Fruit fly (Drosophila melanogaster) whole organism, embryonic: ENCODE data around the gene CG14357.

Experiments
- CG12942 ChIP-seq: fragments of 200-800 bp; sonication (Bioruptor generic); optimal IDR thresholded peaks from 3 replicates; lab custom pipeline; 2016; ENCODE audit warnings: missing biosample characterization, missing genetic modification characterization
- CG8388 ChIP-seq: fragments of 200-800 bp; sonication (Bioruptor generic); optimal IDR thresholded peaks from 2 replicates; lab custom pipeline; 2019; ENCODE audit warnings: missing biosample characterization, mild to moderate bottlenecking, missing genetic modification characterization, moderate library complexity
- ato ChIP-seq: fragments of 200-800 bp; sonication (Bioruptor generic); IDR thresholded peaks from 2 replicates; pipeline ENCODE4 v1.3.6; 2022; ENCODE audit warnings: missing biosample characterization, missing genetic modification characterization; ENCODE audit not compliant: partially characterized antibody
- chm ChIP-seq: fragments of 200-800 bp; sonication (Bioruptor generic); IDR thresholded peaks from 2 replicates; pipeline ENCODE4 v1.3.6; 2022; ENCODE audit warnings: missing biosample characterization, missing genetic modification characterization
- crp ChIP-seq, 2 experiments: fragments of 200-800 bp; sonication (Bioruptor generic); optimal IDR thresholded peaks; 2 replicates in 1 of 2; 3 replicates in 1 of 2; lab custom pipeline; 2017; ENCODE audit warnings: missing biosample characterization in 2 of 2, missing genetic modification characterization in 2 of 2, mild to moderate bottlenecking in 1 of 2, moderate library complexity in 1 of 2
- cwo ChIP-seq: fragments of 200-800 bp; sonication (Bioruptor generic); optimal IDR thresholded peaks from 3 replicates; lab custom pipeline; 2017; ENCODE audit warnings: missing biosample characterization, missing genetic modification characterization, mild to moderate bottlenecking, moderate library complexity, missing genetic modification reagents
- lov ChIP-seq, 2 experiments: fragments of 200-800 bp in 1 of 2; fragments of >200 bp in 1 of 2; sonication (Bioruptor generic) in 1 of 2; IDR thresholded peaks in 1 of 2; optimal IDR thresholded peaks in 1 of 2; 2 replicates in 1 of 2; 3 replicates in 1 of 2; pipeline versions ENCODE4 v1.3.6 to Lab custom; 2017 to 2022; ENCODE audit warnings: missing biosample characterization in 1 of 2, missing genetic modification characterization in 1 of 2
- slp2 ChIP-seq: fragments of 200-800 bp; sonication (Bioruptor generic); optimal IDR thresholded peaks from 2 replicates; lab custom pipeline; 2016; ENCODE audit warnings: missing biosample characterization, missing genetic modification characterization

DNA sequence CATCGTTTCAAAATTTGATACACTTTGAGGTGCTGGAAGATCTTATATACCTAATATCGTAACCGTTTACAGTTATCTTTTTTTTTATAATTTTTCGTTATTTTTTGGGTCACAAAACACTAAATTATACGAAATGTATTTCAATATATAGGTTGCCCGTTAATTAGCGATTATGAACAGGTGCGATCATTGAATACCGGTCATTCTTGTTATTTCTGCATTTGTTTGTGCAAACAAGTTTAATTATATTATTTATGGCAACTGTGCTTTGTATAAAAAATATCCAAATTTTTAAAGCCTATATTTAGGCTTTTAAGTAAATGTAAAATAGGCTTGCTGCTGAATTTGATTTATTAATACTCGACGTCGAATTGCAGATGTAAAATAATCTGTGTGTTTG is 40.6 kb upstream of the CG14357 start, which contains the start of gene CG42500:
- TF ChIP-seq ato (no peak), lov (optimal IDR thresholded peaks at IDR 0.05; lab: Kevin White, UChicago) (no peak), lov (GFP tag; IDR thresholded peaks at IDR 0.05; lab: Robert Waterston, UW) (no peak), CG12942 (GFP tag; lab: Kevin White, UChicago) (no peak), crp (GFP tag; optimal IDR thresholded peaks at IDR 0.05; lab: Kevin White, UChicago) (no peak), CG8388 (no peak), slp2 (no peak), cwo (no peak), chm (no peak)
